Worm (Caenorhabditis elegans): ENCODE measurements around the gene C07C7.1.

C07C7.1 gene

ce11 chrIV:9210841-9211240 lies 26.2 kb downstream of the C07C7.1 start:
- TF ChIP-seq sdz-38 (tag; optimal IDR thresholded peaks at IDR 0.05) (no peak), nfyb-1 (GFP tag; IDR thresholded peaks at IDR 0.05) (0 out of 2 replicates have a peak, but pooled peaks have one; percentile 25), egl-44 (GFP tag; IDR thresholded peaks at IDR 0.05) (no peak)

ce11 chrIV:9212121-9212520 lies 27.5 kb downstream of the C07C7.1 start, which contains the start of gene C46C2.6:
TSS of gene C46C2.6 (plus strand) at chrIV:9212421.
- no peak for TF ChIP-seq ceh-40 (GFP tag; IDR thresholded peaks at IDR 0.05)
- no peak for TF ChIP-seq lin-26 (GFP tag; IDR thresholded peaks at IDR 0.05)

- TF ChIP-seq ztf-3 (GFP tag; optimal IDR thresholded peaks at IDR 0.05): no peak
- no peak for TF ChIP-seq hrde-1 (tag; optimal IDR thresholded peaks at IDR 0.05; ENCODE audit: borderline replicate concordance)
- no peak for TF ChIP-seq ets-4 (GFP tag; optimal IDR thresholded peaks at IDR 0.05)
- no peak for TF ChIP-seq attf-6 (GFP tag; IDR thresholded peaks at IDR 0.05)
These were observed 30.2 kb downstream of the C07C7.1 start for ce11 chrIV:9214823-9215222.

ce11 chrIV:9215824-9216223 lies 31.2 kb downstream of the C07C7.1 start:
- TF ChIP-seq aptf-2 (GFP tag; conservative IDR thresholded peaks at IDR 0.05) (no peak), F39B2.1 (GFP tag; IDR thresholded peaks at IDR 0.05) (no peak), Y53F4B.3 (GFP tag; IDR thresholded peaks at IDR 0.05) (no peak), snpc-3.4 (tag; optimal IDR thresholded peaks at IDR 0.05) (no peak), bed-1 (GFP tag; IDR thresholded peaks at IDR 0.05) (no peak), lin-26 (GFP tag; IDR thresholded peaks at IDR 0.05) (no peak), F49E8.2 (tag; optimal IDR thresholded peaks at IDR 0.05; ENCODE audit: insufficient read depth) (no peak), zfh-2 (GFP tag; conservative IDR thresholded peaks at IDR 0.05) (no peak), attf-5 (GFP tag; optimal IDR thresholded peaks at IDR 0.05) (no peak), ccch-3 (GFP tag; optimal IDR thresholded peaks at IDR 0.05) (no peak), Y95B8A.8 (GFP tag; IDR thresholded peaks at IDR 0.05) (no peak), ceh-100 (GFP tag; IDR thresholded peaks at IDR 0.05) (no peak), B0261.1 (tag; optimal IDR thresholded peaks at IDR 0.05) (no peak), sdz-38 (tag; optimal IDR thresholded peaks at IDR 0.05) (no peak)

- TF ChIP-seq egl-44 (GFP tag; IDR thresholded peaks at IDR 0.05) (no peak), C06A6.2 (GFP tag; conservative IDR thresholded peaks at IDR 0.05) (no peak), sea-2 (GFP tag; IDR thresholded peaks at IDR 0.05) (no peak), ztf-26 (tag; optimal IDR thresholded peaks at IDR 0.05) (no peak), ceh-27 (GFP tag; optimal IDR thresholded peaks at IDR 0.05) (peak; percentile 10), cebp-1 (GFP tag; IDR thresholded peaks at IDR 0.05) (no peak), cebp-1 (tag; optimal IDR thresholded peaks at IDR 0.05) (peak; percentile 15), tlf-1 (GFP tag; optimal IDR thresholded peaks at IDR 0.05) (no peak), T26A5.8 (tag; optimal IDR thresholded peaks at IDR 0.05) (no peak), lin-40 (tag; optimal IDR thresholded peaks at IDR 0.05) (peak; percentile 9), nhr-80 (tag; optimal IDR thresholded peaks at IDR 0.05) (no peak), hmg-1.2 (GFP tag; IDR thresholded peaks at IDR 0.05) (peak; percentile 62; the same call in 1 of the 2 replicates), madf-3 (GFP tag; IDR thresholded peaks at IDR 0.05) (no peak), repo-1 (tag; optimal IDR thresholded peaks at IDR 0.05) (no peak), madf-6 (GFP tag; IDR thresholded peaks at IDR 0.05) (no peak), rpc-1 (optimal IDR thresholded peaks at IDR 0.05) (no peak), rpc-1 (tag; optimal IDR thresholded peaks at IDR 0.05) (no peak), nhr-120 (GFP tag; IDR thresholded peaks at IDR 0.05) (no peak), hrde-1 (tag; optimal IDR thresholded peaks at IDR 0.05; ENCODE audit: borderline replicate concordance) (no peak), Y56A3A.18 (GFP tag; IDR thresholded peaks at IDR 0.05) (no peak), lin-35 (GFP tag; optimal IDR thresholded peaks at IDR 0.05) (peak in 1 of 3 experiments; percentile 34)
These were observed 31.8 kb downstream of the C07C7.1 start for ce11 chrIV:9216437-9216836.
